Worm (Caenorhabditis elegans) whole organism, L3 larva: Measurements from ENCODE around the gene C45B2.8.

ENCODE experiments used
- R02D3.7 ChIP-seq: fragments of 150-350 bp; optimal IDR thresholded peaks from 2 replicates; lab custom pipeline; 2014; ENCODE audit warnings: missing biosample characterization, missing genetic modification characterization
- aly-2 ChIP-seq: fragments of 150-350 bp; optimal IDR thresholded peaks from 2 replicates; lab custom pipeline; 2014; ENCODE audit warnings: missing biosample characterization, missing genetic modification characterization
- ama-1 ChIP-seq: fragments of 150-350 bp; optimal IDR thresholded peaks from 2 replicates; lab custom pipeline; 2018
- ceh-16 ChIP-seq: sonication (generic microtip); optimal IDR thresholded peaks from 2 replicates; lab custom pipeline; 2017; ENCODE audit warnings: missing biosample characterization, missing genetic modification characterization
- ceh-28 ChIP-seq: fragments of 150-350 bp; optimal IDR thresholded peaks from 2 replicates; lab custom pipeline; 2014; ENCODE audit warnings: missing biosample characterization, missing genetic modification reagents, missing genetic modification characterization
- ceh-82 ChIP-seq: fragments of 150-350 bp; optimal IDR thresholded peaks from 2 replicates; lab custom pipeline; 2014; ENCODE audit warnings: missing biosample characterization, missing genetic modification characterization
- ceh-9 ChIP-seq: sonication (generic microtip); optimal IDR thresholded peaks from 2 replicates; lab custom pipeline; 2018; ENCODE audit warnings: missing biosample characterization, missing genetic modification characterization
- daf-12 ChIP-seq: fragments of 150-350 bp; optimal IDR thresholded peaks from 2 replicates; lab custom pipeline; 2014; ENCODE audit warnings: missing biosample characterization, missing genetic modification reagents, missing genetic modification characterization
- egl-27 ChIP-seq: sonication (generic microtip); optimal IDR thresholded peaks from 4 replicates; lab custom pipeline; 2017; ENCODE audit warnings: missing biosample characterization, missing genetic modification reagents, missing genetic modification characterization
- egl-5 ChIP-seq: fragments of 150-350 bp; optimal IDR thresholded peaks from 2 replicates; lab custom pipeline; 2017; ENCODE audit warnings: missing biosample characterization, missing genetic modification reagents, missing genetic modification characterization, inconsistent platforms
- elt-1 ChIP-seq: fragments of 150-350 bp; optimal IDR thresholded peaks from 2 replicates; lab custom pipeline; 2014; ENCODE audit warnings: missing biosample characterization, missing genetic modification characterization
- elt-2 ChIP-seq: sonication (generic microtip); optimal IDR thresholded peaks from 2 replicates; lab custom pipeline; 2016; ENCODE audit warnings: missing genetic modification reagents, mild to moderate bottlenecking, missing genetic modification characterization, missing compliant biosample characterization
- elt-3 ChIP-seq, 3 experiments: fragments of 150-350 bp in 1 of 3; sonication (generic microtip) in 2 of 3; optimal IDR thresholded peaks; 2 replicates in 2 of 3; 4 replicates in 1 of 3; lab custom pipeline; 2014 to 2017; ENCODE audit warnings: missing biosample characterization in 3 of 3, missing genetic modification characterization in 3 of 3
- eor-1 ChIP-seq, 2 experiments: fragments of 150-350 bp; optimal IDR thresholded peaks; 2 replicates each; lab custom pipeline; 2014 to 2018; ENCODE audit warnings: missing biosample characterization in 2 of 2, missing genetic modification characterization in 2 of 2
- fkh-10 ChIP-seq: sonication (generic microtip); optimal IDR thresholded peaks from 2 replicates; lab custom pipeline; 2017; ENCODE audit warnings: missing biosample characterization, missing genetic modification reagents, missing genetic modification characterization
- fkh-2 ChIP-seq: fragments of 150-350 bp; optimal IDR thresholded peaks from 2 replicates; lab custom pipeline; 2014; ENCODE audit warnings: missing biosample characterization, missing genetic modification reagents, missing genetic modification characterization
- fos-1 ChIP-seq: fragments of 150-350 bp; optimal IDR thresholded peaks from 2 replicates; lab custom pipeline; 2014; ENCODE audit warnings: missing biosample characterization, missing genetic modification characterization
- hmg-11 ChIP-seq: sonication (generic microtip); optimal IDR thresholded peaks from 2 replicates; lab custom pipeline; 2016; ENCODE audit warnings: missing genetic modification characterization, missing compliant biosample characterization
- jun-1 ChIP-seq: fragments of 150-350 bp; optimal IDR thresholded peaks from 2 replicates; lab custom pipeline; 2014; ENCODE audit warnings: missing biosample characterization, missing genetic modification reagents, missing genetic modification characterization
- lin-15B ChIP-seq: fragments of 150-350 bp; optimal IDR thresholded peaks from 2 replicates; lab custom pipeline; 2014; ENCODE audit warnings: missing biosample characterization, missing genetic modification characterization
- lin-39 ChIP-seq: fragments of 150-350 bp; optimal IDR thresholded peaks from 2 replicates; lab custom pipeline; 2018; ENCODE audit warnings: missing biosample characterization, missing genetic modification reagents, missing genetic modification characterization
- lsy-12 ChIP-seq: sonication (generic microtip); optimal IDR thresholded peaks from 2 replicates; lab custom pipeline; 2016; ENCODE audit warnings: mild to moderate bottlenecking, missing genetic modification characterization, missing compliant biosample characterization
- mdl-1 ChIP-seq: fragments of 150-350 bp; optimal IDR thresholded peaks from 2 replicates; lab custom pipeline; 2014; ENCODE audit warnings: missing biosample characterization, missing genetic modification characterization
- mml-1 ChIP-seq: fragments of 150-350 bp; sonication (generic microtip); optimal IDR thresholded peaks from 3 replicates; lab custom pipeline; 2014; ENCODE audit warnings: missing biosample characterization, missing genetic modification characterization
- nfya-1 ChIP-seq: sonication (generic microtip); optimal IDR thresholded peaks from 2 replicates; lab custom pipeline; 2017; ENCODE audit warnings: missing genetic modification characterization, mild to moderate bottlenecking, missing compliant biosample characterization, antibody characterized with exemption, moderate library complexity; ENCODE audit not compliant: insufficient read depth
- nhr-11 ChIP-seq: fragments of 150-350 bp; optimal IDR thresholded peaks from 2 replicates; lab custom pipeline; 2014; ENCODE audit warnings: missing biosample characterization, missing genetic modification characterization
- nhr-12 ChIP-seq: fragments of 150-350 bp; optimal IDR thresholded peaks from 2 replicates; lab custom pipeline; 2014; ENCODE audit warnings: missing biosample characterization, missing genetic modification characterization
- nhr-23 ChIP-seq: fragments of 150-350 bp; optimal IDR thresholded peaks from 2 replicates; lab custom pipeline; 2014; ENCODE audit warnings: missing biosample characterization, missing genetic modification reagents, missing genetic modification characterization
- nhr-237 ChIP-seq: fragments of 150-350 bp; optimal IDR thresholded peaks from 2 replicates; lab custom pipeline; 2014; ENCODE audit warnings: missing biosample characterization, missing genetic modification characterization
- nhr-25 ChIP-seq: sonication (generic microtip); optimal IDR thresholded peaks from 2 replicates; lab custom pipeline; 2017; ENCODE audit warnings: missing biosample characterization, missing genetic modification characterization
- nhr-28 ChIP-seq: fragments of 150-350 bp; optimal IDR thresholded peaks from 2 replicates; lab custom pipeline; 2014; ENCODE audit warnings: missing biosample characterization, missing genetic modification characterization
- nhr-43 ChIP-seq: sonication (generic microtip); optimal IDR thresholded peaks from 2 replicates; lab custom pipeline; 2016; ENCODE audit warnings: mild to moderate bottlenecking, missing genetic modification characterization, missing compliant biosample characterization; ENCODE audit not compliant: poor library complexity, severe bottlenecking
- nhr-77 ChIP-seq: fragments of 150-350 bp; optimal IDR thresholded peaks from 2 replicates; lab custom pipeline; 2014; ENCODE audit warnings: missing biosample characterization, missing genetic modification characterization
- pha-4 ChIP-seq: fragments of 150-350 bp; optimal IDR thresholded peaks from 2 replicates; lab custom pipeline; 2014; ENCODE audit warnings: missing biosample characterization, missing genetic modification reagents, missing genetic modification characterization
- pqm-1 ChIP-seq: fragments of 150-350 bp; optimal IDR thresholded peaks from 2 replicates; lab custom pipeline; 2017; ENCODE audit warnings: missing biosample characterization, missing genetic modification characterization, inconsistent platforms
- sea-2 ChIP-seq: fragments of 150-350 bp; sonication (generic microtip); optimal IDR thresholded peaks from 4 replicates; lab custom pipeline; 2014; ENCODE audit warnings: missing biosample characterization, missing genetic modification reagents, missing genetic modification characterization
- skn-1 ChIP-seq: fragments of 150-350 bp; optimal IDR thresholded peaks from 2 replicates; lab custom pipeline; 2014; ENCODE audit warnings: missing biosample characterization, missing genetic modification characterization
- snpc-4 ChIP-seq: fragments of 150-350 bp; optimal IDR thresholded peaks from 2 replicates; lab custom pipeline; 2014; ENCODE audit warnings: missing biosample characterization, missing genetic modification characterization
- tbx-2 ChIP-seq: sonication (generic microtip); optimal IDR thresholded peaks from 2 replicates; lab custom pipeline; 2016; ENCODE audit warnings: mild to moderate bottlenecking, missing genetic modification characterization, missing compliant biosample characterization
- unc-39 ChIP-seq: sonication (generic microtip); optimal IDR thresholded peaks from 4 replicates; lab custom pipeline; 2017; ENCODE audit warnings: missing biosample characterization, missing genetic modification characterization
- unc-62 ChIP-seq: fragments of 150-350 bp; sonication (generic microtip); optimal IDR thresholded peaks from 4 replicates; lab custom pipeline; 2014; ENCODE audit warnings: missing biosample characterization, missing genetic modification reagents, missing genetic modification characterization
- ztf-11 ChIP-seq: fragments of 150-350 bp; optimal IDR thresholded peaks from 2 replicates; lab custom pipeline; 2014; ENCODE audit warnings: missing biosample characterization, missing genetic modification characterization
- ztf-4 ChIP-seq: fragments of 150-350 bp; optimal IDR thresholded peaks from 2 replicates; lab custom pipeline; 2014; ENCODE audit warnings: missing biosample characterization, missing genetic modification characterization

Gene C45B2.8

DNA sequence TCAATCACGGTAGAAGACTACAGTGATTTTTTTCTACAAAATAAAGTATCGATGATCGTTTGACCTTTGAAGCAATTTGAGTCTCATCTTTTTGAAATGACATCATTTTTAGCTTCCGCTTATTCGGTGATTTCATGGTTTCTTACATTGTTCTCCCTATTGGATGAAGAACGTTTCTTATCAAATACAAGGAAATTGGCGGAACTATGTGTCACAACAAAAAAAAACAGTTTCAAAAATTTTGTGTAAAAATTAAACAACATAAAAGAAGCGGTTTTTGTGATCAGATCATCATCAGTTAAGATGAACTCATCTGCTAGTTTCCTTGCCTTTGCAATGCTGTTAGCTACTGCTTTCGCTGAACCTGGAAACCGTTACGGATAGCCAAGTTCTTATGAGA, at the start of gene C45B2.8:
C45B2.8 (plus strand) TSS at position 301 of the 400 bp plus-strand sequence.
- TF ChIP-seq ztf-11, result no peak

DNA sequence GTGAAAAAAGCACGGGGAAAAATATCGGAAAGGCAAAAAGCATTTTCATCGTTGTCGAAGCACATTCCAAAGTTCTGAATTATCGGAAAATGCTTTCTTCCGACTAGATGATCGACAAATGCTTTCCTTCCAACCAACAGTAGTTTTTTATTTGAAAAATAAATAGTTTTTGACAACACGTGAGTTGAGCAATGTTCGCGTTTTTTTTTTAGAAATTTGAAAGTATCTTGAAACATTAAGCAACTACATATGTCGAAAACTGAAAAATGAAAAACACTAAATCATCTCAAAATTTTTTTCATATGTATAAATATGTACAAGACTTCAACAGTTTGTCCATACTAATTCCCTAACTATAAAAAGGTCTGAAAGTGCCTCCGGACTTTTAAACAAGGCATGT, 48.2 kb upstream of the C45B2.8 start, which contains the start of gene hsp-25:
hsp-25 (minus strand) TSS at position 101 of the 400 bp plus-strand sequence.
- TF ChIP-seq daf-12, result no peak
- no peak for TF ChIP-seq nhr-23
- no peak for TF ChIP-seq ztf-4 (tag; lab: Kevin White, UChicago)
- no peak for TF ChIP-seq skn-1
- TF ChIP-seq nfya-1, result no peak
- no peak for TF ChIP-seq pha-4 (tag; lab: Kevin White, UChicago)
- no peak for TF ChIP-seq aly-2 (tag; lab: Kevin White, UChicago)
- TF ChIP-seq lin-39 (tag; lab: Kevin White, UChicago), result no peak
- TF ChIP-seq snpc-4, result no peak
- no peak for TF ChIP-seq nhr-25 (tag; lab: Kevin White, UChicago)
- TF ChIP-seq nhr-237 (tag; lab: Kevin White, UChicago), result no peak
- TF ChIP-seq ceh-82 (tag; lab: Kevin White, UChicago), result no peak
- TF ChIP-seq hmg-11, result no peak
- no peak for TF ChIP-seq nhr-12 (tag; lab: Kevin White, UChicago)
- no peak for TF ChIP-seq fkh-2 (tag; lab: Kevin White, UChicago)
- TF ChIP-seq, all 47 proteins: peak for 0

DNA sequence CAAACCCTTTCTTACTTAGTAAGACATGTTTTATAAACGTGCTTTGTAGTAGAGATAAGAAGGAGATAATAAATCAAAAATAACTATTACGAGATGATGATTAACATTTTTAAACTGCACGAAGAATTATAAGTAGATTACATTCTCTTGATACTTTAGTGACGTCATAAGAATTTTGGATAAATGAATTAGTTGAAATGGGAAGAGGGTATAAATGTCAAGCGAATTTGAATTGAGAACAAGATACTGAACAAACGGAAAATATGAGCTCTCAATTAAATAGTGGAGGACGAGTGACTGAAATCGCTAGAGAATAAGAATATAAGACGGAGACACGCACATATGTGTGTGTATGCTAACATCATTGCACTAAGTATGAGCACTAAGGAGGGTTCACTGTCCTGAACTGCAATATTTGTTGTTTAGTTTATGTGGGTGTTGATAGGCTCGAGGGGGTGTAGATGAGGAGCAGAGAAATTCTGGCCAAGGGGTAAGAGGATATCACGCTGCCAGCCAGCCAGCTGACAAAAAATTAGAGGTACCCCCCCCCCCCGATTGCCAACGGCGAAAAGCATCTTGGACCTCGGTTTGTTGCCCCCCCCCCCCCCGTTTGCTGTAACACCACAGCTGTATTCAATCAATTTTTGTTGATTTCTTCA, 47.2 kb upstream of the C45B2.8 start:
- TF ChIP-seq lsy-12 (tag; lab: Kevin White, UChicago) (peak; percentile 31), nhr-25 (tag; lab: Kevin White, UChicago) (no peak), ama-1 (lab: Kevin White, UChicago) (peak; percentile 10)

DNA sequence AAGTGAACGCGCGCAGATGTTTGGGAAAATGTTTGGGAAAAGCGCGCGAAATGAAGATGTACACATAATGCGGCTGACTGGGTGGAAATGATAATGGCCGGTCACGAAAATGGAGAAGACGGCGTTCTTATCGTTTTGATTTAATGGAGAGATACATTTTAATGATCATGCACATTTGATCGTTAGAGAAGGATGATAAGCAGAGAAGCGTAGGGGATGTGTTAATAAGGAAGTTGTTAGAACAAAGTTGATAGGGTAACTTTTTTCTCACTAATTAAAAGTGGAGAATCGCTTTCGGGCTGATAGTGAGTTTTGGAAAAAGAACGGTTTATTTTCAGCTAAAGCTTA, 46.7 kb upstream of the C45B2.8 start:
- TF ChIP-seq nhr-11 (tag; lab: Kevin White, UChicago) (no peak), nhr-77 (tag; lab: Kevin White, UChicago) (no peak), ceh-28 (tag; lab: Kevin White, UChicago) (peak; percentile 32), fos-1 (tag; lab: Kevin White, UChicago) (no peak), nfya-1 (no peak), ceh-9 (tag; lab: Kevin White, UChicago) (no peak), daf-12 (no peak), mml-1 (no peak), fkh-2 (tag; lab: Kevin White, UChicago) (no peak), hmg-11 (no peak), elt-2 (tag; lab: Kevin White, UChicago) (peak; percentile 68)
- TF ChIP-seq, all 47 proteins: peak for 2

DNA sequence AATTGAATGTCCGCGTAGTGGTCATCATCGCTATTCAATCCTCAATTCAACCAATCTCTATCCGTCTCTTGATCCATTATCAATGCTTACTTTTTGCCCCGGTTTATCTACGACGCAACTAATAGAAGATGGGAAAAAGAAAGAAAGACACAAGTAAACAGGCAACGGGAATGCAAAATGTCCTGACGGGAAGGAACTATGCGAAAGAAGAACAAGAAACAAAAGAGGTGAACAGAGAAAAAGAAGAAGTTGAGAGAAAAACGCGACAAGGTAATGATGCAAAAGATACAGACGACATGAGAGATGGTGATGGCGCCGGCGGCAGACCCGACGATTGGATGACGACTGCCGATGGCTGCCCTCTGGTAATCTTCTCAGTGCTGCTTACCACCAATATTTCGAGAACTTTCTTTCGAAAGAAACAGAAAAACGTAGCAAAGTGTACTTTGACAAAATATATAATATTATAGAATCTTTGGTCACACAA, 45.7 kb upstream of the C45B2.8 start:
- TF ChIP-seq unc-62 (GFP tag; lab: Kevin White, UChicago), result peak; percentile 42
- peak; percentile 44 for TF ChIP-seq ceh-28 (tag; lab: Kevin White, UChicago)
- TF ChIP-seq mdl-1 (tag; lab: Kevin White, UChicago), result peak; percentile 19
- no peak for TF ChIP-seq ztf-4 (tag; lab: Kevin White, UChicago)
- no peak for TF ChIP-seq fos-1 (tag; lab: Kevin White, UChicago)
- no peak for TF ChIP-seq fkh-10
- peak; percentile 92 for TF ChIP-seq jun-1 (tag; lab: Kevin White, UChicago)
- TF ChIP-seq nhr-28, result no peak
- no peak for TF ChIP-seq sea-2 (GFP tag; lab: Kevin White, UChicago)
- peak; percentile 67 for TF ChIP-seq egl-5 (tag; lab: Kevin White, UChicago)
- no peak for TF ChIP-seq nhr-237 (tag; lab: Kevin White, UChicago)
- peak; percentile 21 for TF ChIP-seq R02D3.7 (tag; lab: Kevin White, UChicago)
- TF ChIP-seq unc-39 (tag; lab: Kevin White, UChicago), result no peak
- peak; percentile 92 for TF ChIP-seq pha-4 (tag; lab: Kevin White, UChicago)
- peak; percentile 81 for TF ChIP-seq pqm-1
- TF ChIP-seq eor-1 (tag; optimal IDR thresholded peaks at IDR 0.05; lab: Kevin White, UChicago), result no peak
- TF ChIP-seq lin-15B (tag; lab: Kevin White, UChicago), result peak; percentile 10
- peak; percentile 50 for TF ChIP-seq lin-39 (tag; lab: Kevin White, UChicago)
- TF ChIP-seq ceh-16, result no peak
- TF ChIP-seq ama-1 (lab: Kevin White, UChicago), result peak; percentile 59
- no peak for TF ChIP-seq ztf-11
- peak; percentile 93 for TF ChIP-seq nhr-23
- no peak for TF ChIP-seq daf-12
- peak; percentile 48 for TF ChIP-seq nhr-43 (tag; lab: Kevin White, UChicago)
- TF ChIP-seq elt-3 (tag; optimal IDR thresholded peaks at IDR 0.05; lab: Kevin White, UChicago), result peak in 2 of 3 experiments; percentile 14 to 55
- TF ChIP-seq tbx-2 (tag; lab: Kevin White, UChicago), result peak; percentile 21
- peak; percentile 28 for TF ChIP-seq lsy-12 (tag; lab: Kevin White, UChicago)
- peak; percentile 28 for TF ChIP-seq elt-1 (tag; lab: Kevin White, UChicago)
- peak; percentile 92 for TF ChIP-seq elt-2 (tag; lab: Kevin White, UChicago)
- TF ChIP-seq snpc-4, result no peak
- peak; percentile 58 for TF ChIP-seq hmg-11
- peak; percentile 49 for TF ChIP-seq egl-27 (tag; lab: Kevin White, UChicago)
- TF ChIP-seq nhr-12 (tag; lab: Kevin White, UChicago), result no peak
